Worm (Caenorhabditis elegans) whole organism, L3 larva: ENCODE data around the gene lmtr-5.

Experiments used
- ceh-16 ChIP-seq: sonication (generic microtip); optimal IDR thresholded peaks from 2 replicates; lab custom pipeline; 2017; ENCODE audit warnings: missing biosample characterization, missing genetic modification characterization
- elt-3 ChIP-seq, 3 experiments: fragments of 150-350 bp in 1 of 3; sonication (generic microtip) in 2 of 3; optimal IDR thresholded peaks; 2 replicates in 2 of 3; 4 replicates in 1 of 3; lab custom pipeline; 2014 to 2017; ENCODE audit warnings: missing biosample characterization in 3 of 3, missing genetic modification characterization in 3 of 3
- fos-1 ChIP-seq: fragments of 150-350 bp; optimal IDR thresholded peaks from 2 replicates; lab custom pipeline; 2014; ENCODE audit warnings: missing biosample characterization, missing genetic modification characterization
- lin-15B ChIP-seq: fragments of 150-350 bp; optimal IDR thresholded peaks from 2 replicates; lab custom pipeline; 2014; ENCODE audit warnings: missing biosample characterization, missing genetic modification characterization
- lin-39 ChIP-seq: fragments of 150-350 bp; optimal IDR thresholded peaks from 2 replicates; lab custom pipeline; 2018; ENCODE audit warnings: missing biosample characterization, missing genetic modification reagents, missing genetic modification characterization
- nhr-12 ChIP-seq: fragments of 150-350 bp; optimal IDR thresholded peaks from 2 replicates; lab custom pipeline; 2014; ENCODE audit warnings: missing biosample characterization, missing genetic modification characterization
- nhr-25 ChIP-seq: sonication (generic microtip); optimal IDR thresholded peaks from 2 replicates; lab custom pipeline; 2017; ENCODE audit warnings: missing biosample characterization, missing genetic modification characterization
- nhr-28 ChIP-seq: fragments of 150-350 bp; optimal IDR thresholded peaks from 2 replicates; lab custom pipeline; 2014; ENCODE audit warnings: missing biosample characterization, missing genetic modification characterization
- nhr-77 ChIP-seq: fragments of 150-350 bp; optimal IDR thresholded peaks from 2 replicates; lab custom pipeline; 2014; ENCODE audit warnings: missing biosample characterization, missing genetic modification characterization
- pha-4 ChIP-seq: fragments of 150-350 bp; optimal IDR thresholded peaks from 2 replicates; lab custom pipeline; 2014; ENCODE audit warnings: missing biosample characterization, missing genetic modification reagents, missing genetic modification characterization
- unc-39 ChIP-seq: sonication (generic microtip); optimal IDR thresholded peaks from 4 replicates; lab custom pipeline; 2017; ENCODE audit warnings: missing biosample characterization, missing genetic modification characterization
- unc-62 ChIP-seq: fragments of 150-350 bp; sonication (generic microtip); optimal IDR thresholded peaks from 4 replicates; lab custom pipeline; 2014; ENCODE audit warnings: missing biosample characterization, missing genetic modification reagents, missing genetic modification characterization

DNA sequence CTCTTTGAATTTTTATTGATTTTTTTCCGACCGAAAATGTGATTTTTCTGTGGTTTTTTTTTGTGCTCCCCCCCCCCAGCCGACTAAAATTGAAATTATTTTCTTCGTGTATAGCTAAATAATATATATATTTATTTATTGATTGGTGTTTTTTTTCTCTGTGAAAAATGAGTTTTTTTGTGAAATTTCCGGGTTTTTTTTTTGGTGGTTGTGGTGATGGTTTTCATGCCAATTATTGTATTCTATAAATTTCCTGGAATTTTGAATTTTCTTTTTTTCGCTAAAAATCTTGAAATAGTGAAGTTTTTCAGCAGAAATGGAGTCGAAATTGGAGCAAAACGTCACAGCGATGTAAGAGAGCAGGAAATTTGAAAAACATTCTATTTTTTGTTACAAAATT, at the start of gene lmtr-5:
- TF ChIP-seq unc-62 (GFP tag; lab: Kevin White, UChicago) = no peak
- no peak for TF ChIP-seq ceh-16 (tag; lab: Kevin White, UChicago)
- TF ChIP-seq lin-15B (tag; lab: Kevin White, UChicago) = no peak
- no peak for TF ChIP-seq elt-3 (tag; optimal IDR thresholded peaks at IDR 0.05; lab: Kevin White, UChicago)
- no peak for TF ChIP-seq nhr-28
- TF ChIP-seq nhr-12 (tag; lab: Kevin White, UChicago) = no peak
- no peak for TF ChIP-seq unc-39
- no peak for TF ChIP-seq nhr-77 (tag; lab: Kevin White, UChicago)
- TF ChIP-seq lin-39 (tag; lab: Kevin White, UChicago) = no peak
- no peak for TF ChIP-seq pha-4 (tag; lab: Kevin White, UChicago)
- TF ChIP-seq nhr-25 (tag; lab: Kevin White, UChicago) = no peak
- TF ChIP-seq fos-1 (tag; lab: Kevin White, UChicago) = no peak
